Worm (Caenorhabditis elegans) whole organism, mixed stage, embryonic: Measurements from ENCODE around the gene F40E12.1.

ENCODE experiments used
- ceh-43 ChIP-seq: fragments of 200-800 bp; sonication (Bioruptor generic); optimal IDR thresholded peaks from 2 replicates; lab custom pipeline; 2018; ENCODE audit warnings: mild to moderate bottlenecking, missing genetic modification characterization, moderate library complexity, missing compliant biosample characterization
- drap-1 ChIP-seq: fragments of 200-800 bp; sonication (Bioruptor generic); optimal IDR thresholded peaks from 3 replicates; lab custom pipeline; 2018; ENCODE audit warnings: mild to moderate bottlenecking, missing genetic modification characterization, missing compliant biosample characterization
- elt-3 ChIP-seq: fragments of 150-350 bp; optimal IDR thresholded peaks from 2 replicates; lab custom pipeline; 2014; ENCODE audit warnings: missing biosample characterization, missing genetic modification characterization
- lin-13 ChIP-seq: fragments of 150-350 bp; optimal IDR thresholded peaks from 2 replicates; lab custom pipeline; 2014; ENCODE audit warnings: missing biosample characterization, missing genetic modification characterization
- lsy-2 ChIP-seq: fragments of 150-350 bp; optimal IDR thresholded peaks from 2 replicates; lab custom pipeline; 2014; ENCODE audit warnings: missing biosample characterization, missing genetic modification characterization
- mab-5 ChIP-seq: fragments of 150-350 bp; optimal IDR thresholded peaks from 2 replicates; lab custom pipeline; 2014; ENCODE audit warnings: missing biosample characterization, missing genetic modification characterization
- nhr-12 ChIP-seq: fragments of 150-350 bp; optimal IDR thresholded peaks from 2 replicates; lab custom pipeline; 2014; ENCODE audit warnings: missing biosample characterization, missing genetic modification characterization
- nhr-237 ChIP-seq: fragments of 150-350 bp; optimal IDR thresholded peaks from 2 replicates; lab custom pipeline; 2014; ENCODE audit warnings: missing biosample characterization, missing genetic modification characterization
- nhr-76 ChIP-seq: sonication (generic microtip); optimal IDR thresholded peaks from 2 replicates; lab custom pipeline; 2017; ENCODE audit warnings: missing biosample characterization, missing genetic modification characterization
- pha-4 ChIP-seq: fragments of 150-350 bp; optimal IDR thresholded peaks from 2 replicates; lab custom pipeline; 2018; ENCODE audit warnings: missing biosample characterization, missing genetic modification reagents, missing genetic modification characterization
- snpc-4 ChIP-seq: fragments of 150-350 bp; optimal IDR thresholded peaks from 2 replicates; lab custom pipeline; 2014; ENCODE audit warnings: missing biosample characterization, missing genetic modification characterization
- unc-39 ChIP-seq: fragments of 150-350 bp; optimal IDR thresholded peaks from 2 replicates; lab custom pipeline; 2014; ENCODE audit warnings: missing biosample characterization, missing genetic modification characterization
- ztf-11 ChIP-seq: fragments of 150-350 bp; optimal IDR thresholded peaks from 2 replicates; lab custom pipeline; 2014; ENCODE audit warnings: missing biosample characterization, missing genetic modification characterization

ce11 chrII:3655378-3655777 is 37.8 kb downstream of the F40E12.1 start, which contains the start of gene F19B10.5:
- TF ChIP-seq ztf-11 (tag; lab: Kevin White, UChicago): no peak
- TF ChIP-seq snpc-4 (tag; lab: Kevin White, UChicago): no peak
- no peak for TF ChIP-seq elt-3 (tag; lab: Kevin White, UChicago)
- no peak for TF ChIP-seq nhr-237 (tag; lab: Kevin White, UChicago)
- no peak for TF ChIP-seq mab-5 (tag; lab: Kevin White, UChicago)
- TF ChIP-seq pha-4: no peak
- TF ChIP-seq ceh-43 (GFP tag; lab: Kevin White, UChicago): no peak
- no peak for TF ChIP-seq nhr-12 (tag; lab: Kevin White, UChicago)
- TF ChIP-seq unc-39 (tag; lab: Kevin White, UChicago): no peak
- TF ChIP-seq drap-1: no peak
- no peak for TF ChIP-seq lin-13 (tag; lab: Kevin White, UChicago)
- TF ChIP-seq lsy-2 (tag; lab: Kevin White, UChicago): no peak
- no peak for TF ChIP-seq nhr-76 (tag; lab: Kevin White, UChicago)
